Worm (Caenorhabditis elegans) whole organism, L4 larva: Measurements from ENCODE around the gene pha-2.

Experiments used
- F49E8.2 ChIP-seq: sonication (generic microtip); optimal IDR thresholded peaks from 2 replicates; lab custom pipeline; 2016; ENCODE audit warnings: missing compliant biosample characterization, mild to moderate bottlenecking, missing genetic modification characterization, borderline replicate concordance
- R02D3.7 ChIP-seq: fragments of 150-350 bp; sonication (generic microtip); optimal IDR thresholded peaks from 3 replicates; lab custom pipeline; 2014; ENCODE audit warnings: missing biosample characterization, missing genetic modification characterization
- aly-2 ChIP-seq: sonication (generic microtip); optimal IDR thresholded peaks from 2 replicates; lab custom pipeline; 2018; ENCODE audit warnings: missing biosample characterization, missing genetic modification characterization
- ama-1 ChIP-seq: fragments of 150-350 bp; optimal IDR thresholded peaks from 2 replicates; lab custom pipeline; 2014; ENCODE audit warnings: inconsistent platforms, mixed read lengths
- ceh-82 ChIP-seq: sonication (generic microtip); optimal IDR thresholded peaks from 2 replicates; lab custom pipeline; 2017; ENCODE audit warnings: missing biosample characterization, missing genetic modification characterization
- daf-19 ChIP-seq: fragments of 200-800 bp; sonication (Bioruptor generic); conservative IDR thresholded peaks from 2 replicates; pipeline ENCODE4 v1.3.6; 2022; ENCODE audit warnings: missing genetic modification characterization, missing compliant biosample characterization
- egl-27 ChIP-seq: sonication (generic microtip); optimal IDR thresholded peaks from 3 replicates; lab custom pipeline; 2017; ENCODE audit warnings: missing biosample characterization, missing genetic modification reagents, missing genetic modification characterization
- lin-13 ChIP-seq: fragments of 150-350 bp; optimal IDR thresholded peaks from 2 replicates; lab custom pipeline; 2014; ENCODE audit warnings: missing biosample characterization, missing genetic modification reagents, missing genetic modification characterization
- mep-1 ChIP-seq: fragments of 150-350 bp; sonication (generic microtip); optimal IDR thresholded peaks from 3 replicates; lab custom pipeline; 2014; ENCODE audit warnings: missing biosample characterization, missing genetic modification characterization
- nhr-25 ChIP-seq: sonication (generic microtip); optimal IDR thresholded peaks from 2 replicates; lab custom pipeline; 2017; ENCODE audit warnings: missing genetic modification characterization, mild to moderate bottlenecking, missing compliant biosample characterization, antibody characterized with exemption, moderate library complexity, borderline replicate concordance; ENCODE audit not compliant: insufficient read depth
- nhr-76 ChIP-seq: fragments of 150-350 bp; optimal IDR thresholded peaks from 2 replicates; lab custom pipeline; 2014; ENCODE audit warnings: missing biosample characterization, missing genetic modification characterization
- nhr-77 ChIP-seq: fragments of 150-350 bp; optimal IDR thresholded peaks from 2 replicates; lab custom pipeline; 2014; ENCODE audit warnings: missing biosample characterization, missing genetic modification characterization
- pha-4 ChIP-seq, 2 experiments: fragments of 150-350 bp in 1 of 2; fragments of 200-800 bp in 1 of 2; sonication (Bioruptor generic) in 1 of 2; IDR thresholded peaks in 1 of 2; optimal IDR thresholded peaks in 1 of 2; 2 replicates each; pipeline versions ENCODE4 v1.3.6 to Lab custom; 2014 to 2022; ENCODE audit warnings: missing genetic modification characterization in 2 of 2, missing genetic modification reagents in 2 of 2, missing biosample characterization in 1 of 2, missing compliant biosample characterization in 1 of 2
- unc-39 ChIP-seq: sonication (generic microtip); optimal IDR thresholded peaks from 2 replicates; lab custom pipeline; 2017; ENCODE audit warnings: missing biosample characterization, missing genetic modification characterization

DNA sequence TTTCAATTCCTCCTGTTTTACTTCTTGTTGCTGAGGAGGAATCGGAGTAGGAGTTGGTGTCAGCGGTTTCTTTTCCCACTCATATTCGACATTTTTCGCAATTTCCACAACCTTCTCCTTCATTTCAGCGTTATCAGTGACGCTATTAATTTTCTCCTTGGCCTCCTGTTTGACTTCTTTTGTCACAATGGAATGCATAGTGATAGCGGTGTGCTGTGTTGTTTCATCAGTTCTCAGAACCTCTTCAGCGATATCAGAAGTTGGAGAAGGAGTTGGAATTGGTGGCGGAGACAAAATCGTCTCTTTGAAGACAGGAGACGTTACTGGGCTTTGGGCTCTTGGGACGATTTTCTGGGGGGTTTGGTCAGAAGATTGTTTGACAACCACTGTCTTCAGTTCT is 9.7 kb upstream of the pha-2 start:
- no peak for TF ChIP-seq pha-4 (GFP tag; IDR thresholded peaks at IDR 0.05; lab: Robert Waterston, UW)
- no peak for TF ChIP-seq pha-4 (tag; optimal IDR thresholded peaks at IDR 0.05; lab: Kevin White, UChicago)
- TF ChIP-seq unc-39 (tag; lab: Kevin White, UChicago): no peak
- TF ChIP-seq daf-19 (GFP tag; lab: Robert Waterston, UW): no peak
- no peak for TF ChIP-seq ceh-82 (tag; lab: Kevin White, UChicago)
- TF ChIP-seq F49E8.2: no peak
- no peak for TF ChIP-seq R02D3.7
- no peak for TF ChIP-seq ama-1 (lab: Kevin White, UChicago)
- no peak for TF ChIP-seq mep-1 (tag; lab: Kevin White, UChicago)
- no peak for TF ChIP-seq nhr-25 (tag; lab: Kevin White, UChicago)
- TF ChIP-seq lin-13 (GFP tag; lab: Kevin White, UChicago): no peak
- no peak for TF ChIP-seq egl-27 (tag; lab: Kevin White, UChicago)
- no peak for TF ChIP-seq nhr-77 (tag; lab: Kevin White, UChicago)
- no peak for TF ChIP-seq aly-2 (tag; lab: Kevin White, UChicago)
- TF ChIP-seq nhr-76 (tag; lab: Kevin White, UChicago): no peak
